Worm (Caenorhabditis elegans) whole organism, early embryonic: ENCODE measurements around the gene R02E4.2.

Experiments
- B0310.2 ChIP-seq: sonication (generic microtip); optimal IDR thresholded peaks from 2 replicates; lab custom pipeline; 2016; ENCODE audit warnings: mild to moderate bottlenecking, missing genetic modification characterization, missing compliant biosample characterization
- F13C5.2 ChIP-seq: sonication (generic microtip); optimal IDR thresholded peaks from 2 replicates; lab custom pipeline; 2017; ENCODE audit warnings: mild to moderate bottlenecking, missing genetic modification characterization, inconsistent platforms, missing compliant biosample characterization
- aly-1 ChIP-seq: sonication (generic microtip); optimal IDR thresholded peaks from 2 replicates; lab custom pipeline; 2016; ENCODE audit warnings: missing genetic modification characterization, missing compliant biosample characterization
- ama-1 ChIP-seq: fragments of 150-350 bp; optimal IDR thresholded peaks from 2 replicates; lab custom pipeline; 2014
- ceh-13 ChIP-seq: fragments of 200-800 bp; sonication (Bioruptor generic); optimal IDR thresholded peaks from 2 replicates; lab custom pipeline; 2018; ENCODE audit warnings: mild to moderate bottlenecking, missing genetic modification characterization, missing compliant biosample characterization
- ceh-36 ChIP-seq: sonication (generic microtip); optimal IDR thresholded peaks from 2 replicates; lab custom pipeline; 2016; ENCODE audit warnings: missing genetic modification characterization, inconsistent platforms, missing compliant biosample characterization
- ets-7 ChIP-seq: sonication (generic microtip); optimal IDR thresholded peaks from 2 replicates; lab custom pipeline; 2016; ENCODE audit warnings: missing genotype, missing genetic modification characterization, missing compliant biosample characterization
- flt-1 ChIP-seq: fragments of 200-800 bp; sonication (Bioruptor generic); IDR thresholded peaks from 2 replicates; pipeline ENCODE4 v1.3.6; 2022; ENCODE audit warnings: missing genetic modification characterization, missing compliant biosample characterization
- hmg-4 ChIP-seq: fragments of 200-800 bp; sonication (Bioruptor generic); optimal IDR thresholded peaks from 2 replicates; lab custom pipeline; 2018; ENCODE audit warnings: mild to moderate bottlenecking, missing genetic modification characterization, missing compliant biosample characterization
- sea-1 ChIP-seq: fragments of 200-800 bp; sonication (Bioruptor generic); conservative IDR thresholded peaks from 2 replicates; pipeline ENCODE4 v1.3.6; 2022; ENCODE audit warnings: missing genetic modification characterization, missing compliant biosample characterization
- tbx-11 ChIP-seq: fragments of 200-800 bp; sonication (Bioruptor generic); IDR thresholded peaks from 2 replicates; pipeline ENCODE4 v1.3.6; 2022; ENCODE audit warnings: missing genetic modification characterization, missing compliant biosample characterization
- tbx-37 ChIP-seq: fragments of 200-800 bp; sonication (Bioruptor generic); conservative IDR thresholded peaks from 2 replicates; pipeline ENCODE4 v1.3.6; 2022; ENCODE audit warnings: missing genetic modification reagents, missing genetic modification characterization, missing compliant biosample characterization
- tra-4 ChIP-seq: sonication (generic microtip); optimal IDR thresholded peaks from 2 replicates; lab custom pipeline; 2017; ENCODE audit warnings: missing genetic modification characterization, missing compliant biosample characterization

ce11 chrX:4145051-4145826 lies 38.0 kb downstream of the R02E4.2 start:
- TF ChIP-seq ama-1 (no peak), tbx-37 (no peak), tbx-11 (GFP tag; lab: Robert Waterston, UW) (peak; percentile 54; the same call in 1 of the 2 replicates), ceh-36 (tag; lab: Kevin White, UChicago) (no peak), B0310.2 (no peak), F13C5.2 (tag; lab: Kevin White, UChicago) (peak; percentile 31), tra-4 (tag; lab: Kevin White, UChicago) (no peak), ceh-13 (GFP tag; lab: Kevin White, UChicago) (no peak), aly-1 (tag; lab: Kevin White, UChicago) (no peak), ets-7 (no peak), hmg-4 (GFP tag; lab: Kevin White, UChicago) (no peak), flt-1 (no peak), sea-1 (GFP tag; lab: Robert Waterston, UW) (no peak)
